Fruit fly (Drosophila melanogaster) whole organism, pupa: ENCODE data around the gene CG32428.

Experiments
- CG13204 ChIP-seq: fragments of 200-800 bp; sonication (Bioruptor generic); optimal IDR thresholded peaks from 2 replicates; lab custom pipeline; 2018; ENCODE audit warnings: missing biosample characterization, mild to moderate bottlenecking, missing genetic modification characterization, moderate library complexity
- CG17806 ChIP-seq: fragments of 200-800 bp; sonication (Bioruptor generic); optimal IDR thresholded peaks from 2 replicates; lab custom pipeline; 2018; ENCODE audit warnings: missing biosample characterization, mild to moderate bottlenecking, missing genetic modification characterization, moderate library complexity
- CG32121 ChIP-seq: fragments of 200-800 bp; sonication (Bioruptor generic); IDR thresholded peaks from 2 replicates; pipeline ENCODE4 v1.3.6; 2022; ENCODE audit warnings: missing biosample characterization, missing genetic modification characterization
- CG4496 ChIP-seq: fragments of 200-800 bp; sonication (Bioruptor generic); IDR thresholded peaks from 3 replicates; pipeline ENCODE4 v1.3.6; 2022; ENCODE audit warnings: missing biosample characterization, missing genetic modification characterization
- CG8159 ChIP-seq: fragments of 200-800 bp; sonication (Bioruptor generic); optimal IDR thresholded peaks from 3 replicates; lab custom pipeline; 2018; ENCODE audit warnings: missing biosample characterization, mild to moderate bottlenecking, missing genetic modification characterization, moderate library complexity
- CG8301 ChIP-seq: fragments of 200-800 bp; sonication (Bioruptor generic); optimal IDR thresholded peaks from 2 replicates; lab custom pipeline; 2018; ENCODE audit warnings: missing biosample characterization, mild to moderate bottlenecking, missing genetic modification characterization
- CG9948 ChIP-seq: fragments of 200-800 bp; sonication (Bioruptor generic); optimal IDR thresholded peaks from 2 replicates; lab custom pipeline; 2018; ENCODE audit warnings: missing biosample characterization, mild to moderate bottlenecking, missing genetic modification characterization, moderate library complexity
- EcR ChIP-seq: fragments of 200-800 bp; sonication (Bioruptor generic); optimal IDR thresholded peaks from 3 replicates; lab custom pipeline; 2019; ENCODE audit warnings: missing biosample characterization, missing genetic modification characterization, mild to moderate bottlenecking, moderate library complexity, missing genetic modification reagents
- Ets98B ChIP-seq: fragments of 200-800 bp; sonication (Bioruptor generic); IDR thresholded peaks from 2 replicates; pipeline ENCODE4 v1.3.6; 2022; ENCODE audit warnings: missing biosample characterization, missing genetic modification characterization
- Pif1B ChIP-seq: fragments of 200-800 bp; sonication (Bioruptor generic); optimal IDR thresholded peaks from 3 replicates; lab custom pipeline; 2016; ENCODE audit warnings: missing biosample characterization, missing genetic modification characterization
- rn ChIP-seq: fragments of 200-800 bp; sonication (Bioruptor generic); IDR thresholded peaks from 2 replicates; pipeline ENCODE4 v1.3.6; 2022; ENCODE audit warnings: missing biosample characterization, missing genetic modification characterization

DNA sequence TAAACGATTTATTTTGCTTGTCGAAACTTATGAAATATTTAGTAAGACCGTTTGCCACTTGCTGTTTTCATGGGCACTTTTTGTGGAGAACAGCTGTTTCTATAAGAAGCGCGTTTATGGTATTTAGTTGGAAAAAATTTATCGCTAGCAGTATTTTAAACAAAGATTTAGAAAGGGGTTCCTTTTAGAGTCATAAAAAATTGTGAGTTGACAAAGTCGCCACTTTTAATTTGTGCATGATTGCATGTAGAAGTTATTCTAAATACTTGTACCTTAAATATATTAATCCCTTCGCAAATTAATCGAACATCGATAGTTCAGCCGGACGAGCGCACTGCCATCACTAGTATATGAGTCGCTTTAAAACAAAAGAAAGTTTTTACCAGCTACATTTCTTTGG is 41.2 kb downstream of the CG32428 start, which contains the start of the genes Las and Psn:
- no peak for TF ChIP-seq CG9948 (tag; lab: Kevin White, UChicago)
- no peak for TF ChIP-seq Pif1B
- TF ChIP-seq CG32121 (GFP tag; lab: Robert Waterston, UW), result no peak
- TF ChIP-seq CG4496, result no peak
- TF ChIP-seq CG17806, result no peak
- TF ChIP-seq CG13204 (GFP tag; lab: Kevin White, UChicago), result no peak
- no peak for TF ChIP-seq CG8301 (tag; lab: Kevin White, UChicago)
- TF ChIP-seq Ets98B (GFP tag; lab: Robert Waterston, UW), result no peak
- TF ChIP-seq rn (GFP tag; lab: Robert Waterston, UW), result no peak
- TF ChIP-seq EcR (GFP tag; lab: Kevin White, UChicago), result no peak
- TF ChIP-seq CG8159 (tag; lab: Kevin White, UChicago), result no peak
